Worm (Caenorhabditis elegans) whole organism, L2 larva: ENCODE measurements around the gene F46H5.11.

ENCODE experiments used
- C34F6.9 ChIP-seq: fragments of 150-350 bp; optimal IDR thresholded peaks from 2 replicates; lab custom pipeline; 2014; ENCODE audit warnings: missing biosample characterization, missing genetic modification characterization
- F13H6.1 ChIP-seq: sonication (generic microtip); optimal IDR thresholded peaks from 2 replicates; lab custom pipeline; 2016; ENCODE audit warnings: missing genetic modification characterization, missing compliant biosample characterization
- R02D3.7 ChIP-seq: fragments of 150-350 bp; optimal IDR thresholded peaks from 2 replicates; lab custom pipeline; 2014; ENCODE audit warnings: missing biosample characterization, missing genetic modification characterization
- Y55F3AM.14 ChIP-seq: fragments of 200-800 bp; sonication (Bioruptor generic); optimal IDR thresholded peaks from 2 replicates; lab custom pipeline; 2018; ENCODE audit warnings: mild to moderate bottlenecking, missing genetic modification characterization, missing compliant biosample characterization
- ZK546.5 ChIP-seq: sonication (generic microtip); optimal IDR thresholded peaks from 2 replicates; lab custom pipeline; 2017; ENCODE audit warnings: missing biosample characterization, missing genetic modification characterization
- alr-1 ChIP-seq: fragments of 150-350 bp; optimal IDR thresholded peaks from 2 replicates; lab custom pipeline; 2014; ENCODE audit warnings: missing biosample characterization, missing genetic modification characterization
- aly-2 ChIP-seq: fragments of 150-350 bp; optimal IDR thresholded peaks from 2 replicates; lab custom pipeline; 2014; ENCODE audit warnings: missing biosample characterization, missing genetic modification characterization
- ama-1 ChIP-seq: fragments of 150-350 bp; optimal IDR thresholded peaks from 2 replicates; lab custom pipeline; 2018; ENCODE audit warnings: inconsistent platforms
- blmp-1 ChIP-seq: sonication (generic microtip); optimal IDR thresholded peaks from 2 replicates; lab custom pipeline; 2017; ENCODE audit warnings: missing genetic modification characterization, mild to moderate bottlenecking, missing compliant biosample characterization, antibody characterized with exemption, moderate library complexity; ENCODE audit not compliant: insufficient read depth
- ceh-16 ChIP-seq: fragments of 150-350 bp; optimal IDR thresholded peaks from 2 replicates; lab custom pipeline; 2014; ENCODE audit warnings: missing biosample characterization, missing genetic modification characterization
- ceh-82 ChIP-seq: fragments of 150-350 bp; optimal IDR thresholded peaks from 2 replicates; lab custom pipeline; 2014; ENCODE audit warnings: missing biosample characterization, missing genetic modification characterization
- crh-2 ChIP-seq: sonication (generic microtip); optimal IDR thresholded peaks from 2 replicates; lab custom pipeline; 2017; ENCODE audit warnings: missing biosample characterization, missing genetic modification characterization
- dmd-4 ChIP-seq: sonication (generic microtip); optimal IDR thresholded peaks from 2 replicates; lab custom pipeline; 2017; ENCODE audit warnings: missing biosample characterization, missing genetic modification characterization
- egl-27 ChIP-seq: sonication (generic microtip); optimal IDR thresholded peaks from 3 replicates; lab custom pipeline; 2017; ENCODE audit warnings: missing biosample characterization, missing genetic modification reagents, missing genetic modification characterization
- elt-1 ChIP-seq: fragments of 150-350 bp; optimal IDR thresholded peaks from 2 replicates; lab custom pipeline; 2014; ENCODE audit warnings: missing biosample characterization, missing genetic modification characterization
- elt-3 ChIP-seq: sonication (generic microtip); optimal IDR thresholded peaks from 2 replicates; lab custom pipeline; 2017; ENCODE audit warnings: missing biosample characterization, missing genetic modification characterization
- fos-1 ChIP-seq: fragments of 150-350 bp; optimal IDR thresholded peaks from 2 replicates; lab custom pipeline; 2014; ENCODE audit warnings: missing biosample characterization, missing genetic modification characterization
- gmeb-1 ChIP-seq: fragments of 150-350 bp; optimal IDR thresholded peaks from 2 replicates; lab custom pipeline; 2014; ENCODE audit warnings: missing biosample characterization, missing genetic modification characterization
- lin-11 ChIP-seq: fragments of 150-350 bp; sonication (generic microtip); optimal IDR thresholded peaks from 2 replicates; lab custom pipeline; 2014; ENCODE audit warnings: missing biosample characterization, missing genetic modification characterization, inconsistent platforms, mixed read lengths
- lin-13 ChIP-seq: fragments of 150-350 bp; optimal IDR thresholded peaks from 2 replicates; lab custom pipeline; 2014; ENCODE audit warnings: missing biosample characterization, missing genetic modification reagents, missing genetic modification characterization
- lin-39 ChIP-seq: fragments of 150-350 bp; optimal IDR thresholded peaks from 2 replicates; lab custom pipeline; 2014; ENCODE audit warnings: missing biosample characterization, missing genetic modification reagents, missing genetic modification characterization
- lsy-2 ChIP-seq, 2 experiments: fragments of 150-350 bp in 1 of 2; sonication (generic microtip) in 1 of 2; optimal IDR thresholded peaks; 2 replicates each; lab custom pipeline; 2014 to 2017; ENCODE audit warnings: missing biosample characterization in 2 of 2, missing genetic modification characterization in 2 of 2
- mab-5 ChIP-seq: fragments of 150-350 bp; optimal IDR thresholded peaks from 2 replicates; lab custom pipeline; 2014; ENCODE audit warnings: missing biosample characterization, missing genetic modification characterization
- mbf-1 ChIP-seq: sonication (generic microtip); optimal IDR thresholded peaks from 2 replicates; lab custom pipeline; 2017; ENCODE audit warnings: missing biosample characterization, missing genetic modification characterization
- mdl-1 ChIP-seq, 2 experiments: fragments of 150-350 bp in 1 of 2; sonication (generic microtip) in 1 of 2; optimal IDR thresholded peaks; 2 replicates each; lab custom pipeline; 2017; ENCODE audit warnings: missing biosample characterization in 2 of 2, missing genetic modification characterization in 2 of 2
- nhr-10 ChIP-seq: sonication (generic microtip); optimal IDR thresholded peaks from 2 replicates; lab custom pipeline; 2017; ENCODE audit warnings: missing biosample characterization, missing genetic modification characterization
- nhr-11 ChIP-seq: fragments of 150-350 bp; optimal IDR thresholded peaks from 2 replicates; lab custom pipeline; 2014; ENCODE audit warnings: missing biosample characterization, missing genetic modification characterization
- nhr-12 ChIP-seq: fragments of 150-350 bp; optimal IDR thresholded peaks from 2 replicates; lab custom pipeline; 2014; ENCODE audit warnings: missing biosample characterization, missing genetic modification characterization
- nhr-129 ChIP-seq: fragments of 150-350 bp; optimal IDR thresholded peaks from 2 replicates; lab custom pipeline; 2014; ENCODE audit warnings: missing biosample characterization, missing genetic modification characterization
- nhr-21 ChIP-seq: fragments of 150-350 bp; optimal IDR thresholded peaks from 2 replicates; lab custom pipeline; 2014; ENCODE audit warnings: missing biosample characterization, missing genetic modification characterization
- nhr-23 ChIP-seq: fragments of 150-350 bp; optimal IDR thresholded peaks from 2 replicates; lab custom pipeline; 2014; ENCODE audit warnings: missing biosample characterization, missing genetic modification reagents, missing genetic modification characterization
- nhr-237 ChIP-seq: fragments of 150-350 bp; optimal IDR thresholded peaks from 2 replicates; lab custom pipeline; 2014; ENCODE audit warnings: missing biosample characterization, missing genetic modification characterization
- nhr-25 ChIP-seq: fragments of 150-350 bp; sonication (generic microtip); optimal IDR thresholded peaks from 3 replicates; lab custom pipeline; 2014; ENCODE audit warnings: missing biosample characterization, missing genetic modification characterization
- nhr-6 ChIP-seq: fragments of 150-350 bp; optimal IDR thresholded peaks from 2 replicates; lab custom pipeline; 2014; ENCODE audit warnings: missing biosample characterization, missing genetic modification characterization
- nhr-77 ChIP-seq: fragments of 150-350 bp; optimal IDR thresholded peaks from 2 replicates; lab custom pipeline; 2014; ENCODE audit warnings: missing biosample characterization, missing genetic modification characterization
- peb-1 ChIP-seq: fragments of 150-350 bp; optimal IDR thresholded peaks from 2 replicates; lab custom pipeline; 2014; ENCODE audit warnings: missing biosample characterization, missing genetic modification characterization
- sem-4 ChIP-seq: fragments of 150-350 bp; optimal IDR thresholded peaks from 2 replicates; lab custom pipeline; 2014; ENCODE audit warnings: missing biosample characterization, missing genetic modification reagents, missing genetic modification characterization
- skn-1 ChIP-seq: sonication (generic microtip); optimal IDR thresholded peaks from 2 replicates; lab custom pipeline; 2017; ENCODE audit warnings: missing biosample characterization, missing genetic modification characterization
- sma-3 ChIP-seq: sonication (generic microtip); optimal IDR thresholded peaks from 2 replicates; lab custom pipeline; 2016; ENCODE audit warnings: missing genetic modification reagents, missing genetic modification characterization, missing compliant biosample characterization
- sma-9 ChIP-seq, 2 experiments: fragments of 150-350 bp in 1 of 2; sonication (generic microtip) in 1 of 2; optimal IDR thresholded peaks; 2 replicates each; lab custom pipeline; 2014 to 2016; ENCODE audit warnings: missing genetic modification characterization in 2 of 2, mild to moderate bottlenecking in 1 of 2, missing biosample characterization in 1 of 2, missing compliant biosample characterization in 1 of 2, missing genetic modification reagents in 1 of 2, moderate library complexity in 1 of 2
- snpc-4 ChIP-seq: fragments of 150-350 bp; optimal IDR thresholded peaks from 2 replicates; lab custom pipeline; 2014; ENCODE audit warnings: missing biosample characterization, missing genetic modification characterization
- unc-39 ChIP-seq: fragments of 150-350 bp; optimal IDR thresholded peaks from 2 replicates; lab custom pipeline; 2014; ENCODE audit warnings: missing biosample characterization, missing genetic modification characterization
- unc-55 ChIP-seq: fragments of 150-350 bp; sonication (generic microtip); optimal IDR thresholded peaks from 3 replicates; lab custom pipeline; 2014; ENCODE audit warnings: missing biosample characterization, missing genetic modification reagents, missing genetic modification characterization
- unc-62 ChIP-seq: fragments of 150-350 bp; optimal IDR thresholded peaks from 2 replicates; lab custom pipeline; 2014; ENCODE audit warnings: missing biosample characterization, missing genetic modification reagents, missing genetic modification characterization
- zag-1 ChIP-seq: fragments of 150-350 bp; optimal IDR thresholded peaks from 2 replicates; lab custom pipeline; 2014; ENCODE audit warnings: missing biosample characterization, missing genetic modification characterization
- ztf-1 ChIP-seq: fragments of 200-800 bp; sonication (Bioruptor generic); conservative IDR thresholded peaks from 2 replicates; pipeline ENCODE4 v1.3.6; 2022; ENCODE audit warnings: missing genetic modification characterization, missing compliant biosample characterization
- ztf-11 ChIP-seq: sonication (generic microtip); optimal IDR thresholded peaks from 2 replicates; lab custom pipeline; 2017; ENCODE audit warnings: missing biosample characterization, missing genetic modification characterization
- ztf-4 ChIP-seq: fragments of 150-350 bp; optimal IDR thresholded peaks from 2 replicates; lab custom pipeline; 2014; ENCODE audit warnings: missing biosample characterization, missing genetic modification characterization

The F46H5.11 gene

DNA sequence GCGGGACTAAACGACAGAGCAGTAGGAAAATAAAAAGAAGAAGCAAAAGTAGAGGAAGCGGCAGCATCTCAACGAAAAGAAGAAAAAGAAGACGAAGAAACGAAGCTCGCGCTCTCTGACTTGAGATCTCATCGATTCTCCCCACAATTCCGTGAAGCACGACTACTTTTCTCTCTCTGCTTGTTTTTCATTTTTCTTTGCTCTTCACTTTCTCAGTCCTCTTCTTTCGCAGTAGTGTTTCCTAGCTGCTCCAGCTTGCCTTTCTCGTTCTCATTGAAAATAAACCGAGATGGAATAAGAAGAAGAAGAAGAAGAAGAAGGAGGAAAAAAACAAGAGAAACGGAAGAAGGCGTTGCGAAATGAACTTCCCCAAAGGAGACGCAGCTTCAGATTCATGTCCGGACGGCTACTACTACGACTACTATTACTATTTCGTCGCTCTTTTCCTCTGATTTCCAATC, 12.9 kb upstream of the F46H5.11 start:
- TF ChIP-seq elt-3 (tag; lab: Kevin White, UChicago), result no peak
- no peak for TF ChIP-seq R02D3.7 (tag; lab: Kevin White, UChicago)
- TF ChIP-seq ceh-16, result no peak
- peak; percentile 65 for TF ChIP-seq C34F6.9
- TF ChIP-seq nhr-6, result peak; percentile 52
- no peak for TF ChIP-seq peb-1
- TF ChIP-seq fos-1 (tag; lab: Kevin White, UChicago), result no peak
- TF ChIP-seq mdl-1 (tag; optimal IDR thresholded peaks at IDR 0.05; lab: Kevin White, UChicago), result peak in 1 of 2 experiments; percentile 23
- no peak for TF ChIP-seq skn-1 (tag; lab: Kevin White, UChicago)
- no peak for TF ChIP-seq lin-11 (tag; lab: Kevin White, UChicago)
- no peak for TF ChIP-seq nhr-23 (tag; lab: Kevin White, UChicago)
- TF ChIP-seq alr-1, result no peak
- TF ChIP-seq blmp-1, result no peak
- peak; percentile 16 for TF ChIP-seq mab-5 (tag; lab: Kevin White, UChicago)
- TF ChIP-seq unc-55, result peak; percentile 85
- TF ChIP-seq sma-9 (GFP tag; optimal IDR thresholded peaks at IDR 0.05; lab: Kevin White, UChicago), result peak; percentile 22
- TF ChIP-seq sma-9 (tag; optimal IDR thresholded peaks at IDR 0.05; lab: Kevin White, UChicago), result no peak
- TF ChIP-seq snpc-4 (tag; lab: Kevin White, UChicago), result peak; percentile 13
- no peak for TF ChIP-seq nhr-12
- no peak for TF ChIP-seq ztf-1 (GFP tag; lab: Robert Waterston, UW)
- TF ChIP-seq gmeb-1 (tag; lab: Kevin White, UChicago), result no peak
- no peak for TF ChIP-seq nhr-10 (tag; lab: Kevin White, UChicago)
- no peak for TF ChIP-seq mbf-1 (tag; lab: Kevin White, UChicago)
- no peak for TF ChIP-seq nhr-11
- no peak for TF ChIP-seq nhr-21
- TF ChIP-seq ceh-82, result no peak
- no peak for TF ChIP-seq ama-1
- TF ChIP-seq F13H6.1, result peak; percentile 83
- peak; percentile 49 for TF ChIP-seq Y55F3AM.14 (GFP tag; lab: Kevin White, UChicago)
- no peak for TF ChIP-seq nhr-25 (tag; lab: Kevin White, UChicago)
- peak; percentile 24 for TF ChIP-seq lin-13 (GFP tag; lab: Kevin White, UChicago)
- no peak for TF ChIP-seq ZK546.5 (tag; lab: Kevin White, UChicago)
- TF ChIP-seq lin-39 (tag; lab: Kevin White, UChicago), result no peak
- no peak for TF ChIP-seq elt-1 (tag; lab: Kevin White, UChicago)
- TF ChIP-seq egl-27 (tag; lab: Kevin White, UChicago), result peak; percentile 62
- no peak for TF ChIP-seq dmd-4 (tag; lab: Kevin White, UChicago)
- TF ChIP-seq ztf-11 (tag; lab: Kevin White, UChicago), result no peak
- TF ChIP-seq unc-39, result peak; percentile 82
- peak in 1 of 2 experiments; percentile 54 for TF ChIP-seq lsy-2 (tag; optimal IDR thresholded peaks at IDR 0.05; lab: Kevin White, UChicago)
- no peak for TF ChIP-seq aly-2 (tag; lab: Kevin White, UChicago)
- TF ChIP-seq ztf-4, result no peak
- TF ChIP-seq sma-3 (GFP tag; lab: Kevin White, UChicago), result no peak
- no peak for TF ChIP-seq nhr-237 (tag; lab: Kevin White, UChicago)
- no peak for TF ChIP-seq nhr-77 (tag; lab: Kevin White, UChicago)
- TF ChIP-seq nhr-129 (tag; lab: Kevin White, UChicago), result peak; percentile 67
- TF ChIP-seq crh-2 (tag; lab: Kevin White, UChicago), result peak; percentile 68
- peak; percentile 87 for TF ChIP-seq zag-1 (tag; lab: Kevin White, UChicago)
- TF ChIP-seq unc-62 (GFP tag; lab: Kevin White, UChicago), result no peak
- peak; percentile 32 for TF ChIP-seq sem-4 (tag; lab: Kevin White, UChicago)
